Worm (Caenorhabditis elegans) whole organism, L1 larva: Measurements from ENCODE around the gene ZC53.1.

Experiments
- C04F5.9 ChIP-seq: sonication (generic microtip); optimal IDR thresholded peaks from 2 replicates; lab custom pipeline; 2016; ENCODE audit warnings: missing genetic modification characterization, missing compliant biosample characterization
- C16A3.4 ChIP-seq: fragments of 150-350 bp; optimal IDR thresholded peaks from 2 replicates; lab custom pipeline; 2014; ENCODE audit warnings: missing biosample characterization, missing genetic modification characterization
- Y116A8C.19 ChIP-seq: sonication (generic microtip); optimal IDR thresholded peaks from 2 replicates; lab custom pipeline; 2016; ENCODE audit warnings: missing compliant biosample characterization, missing genetic modification characterization, borderline replicate concordance
- aha-1 ChIP-seq: fragments of 150-350 bp; optimal IDR thresholded peaks from 2 replicates; lab custom pipeline; 2014; ENCODE audit warnings: missing biosample characterization, missing genetic modification characterization
- aly-2 ChIP-seq: fragments of 150-350 bp; optimal IDR thresholded peaks from 2 replicates; lab custom pipeline; 2014; ENCODE audit warnings: missing biosample characterization, missing genetic modification characterization
- ama-1 ChIP-seq: fragments of 150-350 bp; optimal IDR thresholded peaks from 2 replicates; lab custom pipeline; 2014
- blmp-1 ChIP-seq: fragments of 150-350 bp; optimal IDR thresholded peaks from 2 replicates; lab custom pipeline; 2014; ENCODE audit warnings: missing biosample characterization, missing genetic modification characterization
- ceh-82 ChIP-seq, 3 experiments: fragments of 150-350 bp in 1 of 3; sonication (generic microtip) in 2 of 3; optimal IDR thresholded peaks; 2 replicates each; lab custom pipeline; 2014 to 2017; ENCODE audit warnings: missing biosample characterization in 3 of 3, missing genetic modification characterization in 3 of 3
- ceh-88 ChIP-seq: fragments of 200-800 bp; sonication (Bioruptor generic); IDR thresholded peaks from 2 replicates; pipeline ENCODE4 v1.3.6; 2022; ENCODE audit warnings: missing genetic modification characterization, missing compliant biosample characterization
- ceh-90 ChIP-seq: sonication (generic microtip); optimal IDR thresholded peaks from 2 replicates; lab custom pipeline; 2016; ENCODE audit warnings: missing genetic modification characterization, missing compliant biosample characterization
- ces-1 ChIP-seq: fragments of 150-350 bp; optimal IDR thresholded peaks from 2 replicates; lab custom pipeline; 2014; ENCODE audit warnings: missing biosample characterization, missing genetic modification reagents, missing genetic modification characterization
- dpl-1 ChIP-seq, 3 experiments: fragments of 150-350 bp in 2 of 3; sonication (generic microtip) in 1 of 3; optimal IDR thresholded peaks; 2 replicates each; lab custom pipeline; 2014 to 2017; ENCODE audit warnings: missing biosample characterization in 3 of 3, missing genetic modification characterization in 3 of 3, missing genetic modification reagents in 3 of 3
- efl-3 ChIP-seq: fragments of 200-800 bp; sonication (Bioruptor generic); optimal IDR thresholded peaks from 2 replicates; lab custom pipeline; 2018; ENCODE audit warnings: mild to moderate bottlenecking, missing genetic modification characterization, missing compliant biosample characterization
- egl-13 ChIP-seq: sonication (generic microtip); optimal IDR thresholded peaks from 2 replicates; lab custom pipeline; 2016; ENCODE audit warnings: missing genotype, missing genetic modification reagents, missing genetic modification characterization, missing compliant biosample characterization
- egl-27 ChIP-seq, 2 experiments: fragments of 150-350 bp in 1 of 2; sonication (generic microtip); optimal IDR thresholded peaks; 3 replicates each; lab custom pipeline; 2017 to 2018; ENCODE audit warnings: missing biosample characterization in 2 of 2, missing genetic modification characterization in 2 of 2, missing genetic modification reagents in 2 of 2
- elt-3 ChIP-seq, 6 experiments: fragments of 150-350 bp in 1 of 6; sonication (generic microtip); optimal IDR thresholded peaks; 2 replicates each; lab custom pipeline; 2017 to 2018; ENCODE audit warnings: missing biosample characterization in 6 of 6, missing genetic modification characterization in 6 of 6, inconsistent platforms in 1 of 6
- fkh-10 ChIP-seq: sonication (generic microtip); optimal IDR thresholded peaks from 2 replicates; lab custom pipeline; 2017; ENCODE audit warnings: missing biosample characterization, missing genetic modification reagents, missing genetic modification characterization
- fkh-4 ChIP-seq: sonication (generic microtip); optimal IDR thresholded peaks from 2 replicates; lab custom pipeline; 2016; ENCODE audit warnings: missing compliant biosample characterization, missing genetic modification characterization, borderline replicate concordance
- fkh-8 ChIP-seq: sonication (generic microtip); optimal IDR thresholded peaks from 2 replicates; lab custom pipeline; 2016; ENCODE audit warnings: mild to moderate bottlenecking, missing genetic modification characterization, missing compliant biosample characterization
- fos-1 ChIP-seq: fragments of 150-350 bp; optimal IDR thresholded peaks from 2 replicates; lab custom pipeline; 2014; ENCODE audit warnings: missing biosample characterization, missing genetic modification characterization
- hlh-17 ChIP-seq: fragments of 200-800 bp; sonication (Bioruptor generic); optimal IDR thresholded peaks from 2 replicates; lab custom pipeline; 2018; ENCODE audit warnings: missing genetic modification characterization, mild to moderate bottlenecking, missing compliant biosample characterization, moderate library complexity, borderline replicate concordance
- hlh-4 ChIP-seq: sonication (generic microtip); optimal IDR thresholded peaks from 2 replicates; lab custom pipeline; 2016; ENCODE audit warnings: mild to moderate bottlenecking, missing genetic modification characterization, missing compliant biosample characterization
- irx-1 ChIP-seq: sonication (generic microtip); optimal IDR thresholded peaks from 2 replicates; lab custom pipeline; 2016; ENCODE audit warnings: missing genetic modification characterization, missing compliant biosample characterization
- jun-1 ChIP-seq: fragments of 150-350 bp; optimal IDR thresholded peaks from 2 replicates; lab custom pipeline; 2014; ENCODE audit warnings: missing biosample characterization, missing genetic modification reagents, missing genetic modification characterization
- lin-14 ChIP-seq: fragments of 200-800 bp; sonication (Bioruptor generic); optimal IDR thresholded peaks from 2 replicates; lab custom pipeline; 2018; ENCODE audit warnings: mild to moderate bottlenecking, missing genetic modification characterization, moderate library complexity, missing compliant biosample characterization
- lin-35 ChIP-seq, 2 experiments: fragments of 150-350 bp; optimal IDR thresholded peaks; 2 replicates each; lab custom pipeline; 2014; ENCODE audit warnings: missing biosample characterization in 2 of 2, missing genetic modification characterization in 2 of 2, missing genetic modification reagents in 2 of 2
- lin-39 ChIP-seq: fragments of 150-350 bp; optimal IDR thresholded peaks from 2 replicates; lab custom pipeline; 2014; ENCODE audit warnings: missing biosample characterization, missing genetic modification reagents, missing genetic modification characterization
- lir-3 ChIP-seq: sonication (generic microtip); optimal IDR thresholded peaks from 2 replicates; lab custom pipeline; 2016; ENCODE audit warnings: mild to moderate bottlenecking, missing genetic modification characterization, moderate library complexity, missing compliant biosample characterization; ENCODE audit not compliant: poor library complexity
- mdl-1 ChIP-seq, 2 experiments: fragments of 150-350 bp; optimal IDR thresholded peaks; 2 replicates each; lab custom pipeline; 2014 to 2017; ENCODE audit warnings: missing biosample characterization in 2 of 2, missing genetic modification characterization in 2 of 2, inconsistent platforms in 1 of 2
- nhr-11 ChIP-seq: fragments of 150-350 bp; optimal IDR thresholded peaks from 2 replicates; lab custom pipeline; 2014; ENCODE audit warnings: missing biosample characterization, missing genetic modification characterization
- nhr-20 ChIP-seq: sonication (generic microtip); optimal IDR thresholded peaks from 2 replicates; lab custom pipeline; 2016; ENCODE audit warnings: mild to moderate bottlenecking, missing genetic modification characterization, missing compliant biosample characterization
- nhr-28 ChIP-seq: fragments of 150-350 bp; optimal IDR thresholded peaks from 2 replicates; lab custom pipeline; 2014; ENCODE audit warnings: missing biosample characterization, missing genetic modification characterization
- nhr-47 ChIP-seq: sonication (generic microtip); optimal IDR thresholded peaks from 2 replicates; lab custom pipeline; 2016; ENCODE audit warnings: mild to moderate bottlenecking, missing genetic modification characterization, moderate library complexity, missing compliant biosample characterization
- nhr-71 ChIP-seq: sonication (generic microtip); optimal IDR thresholded peaks from 2 replicates; lab custom pipeline; 2016; ENCODE audit warnings: mild to moderate bottlenecking, missing genetic modification characterization, moderate library complexity, missing compliant biosample characterization
- nhr-77 ChIP-seq: fragments of 150-350 bp; optimal IDR thresholded peaks from 2 replicates; lab custom pipeline; 2014; ENCODE audit warnings: missing biosample characterization, missing genetic modification characterization
- nhr-84 ChIP-seq: sonication (generic microtip); optimal IDR thresholded peaks from 2 replicates; lab custom pipeline; 2017; ENCODE audit warnings: missing biosample characterization, missing genetic modification characterization
- pax-3 ChIP-seq: fragments of 200-800 bp; sonication (Bioruptor generic); optimal IDR thresholded peaks from 2 replicates; lab custom pipeline; 2018; ENCODE audit warnings: mild to moderate bottlenecking, missing genetic modification characterization, moderate library complexity, missing compliant biosample characterization
- rnt-1 ChIP-seq: sonication (generic microtip); optimal IDR thresholded peaks from 2 replicates; lab custom pipeline; 2016; ENCODE audit warnings: mild to moderate bottlenecking, missing genetic modification characterization, moderate library complexity, missing compliant biosample characterization
- skn-1 ChIP-seq: fragments of 150-350 bp; optimal IDR thresholded peaks from 2 replicates; lab custom pipeline; 2014; ENCODE audit warnings: missing biosample characterization, missing genetic modification characterization
- snpc-4 ChIP-seq: fragments of 150-350 bp; optimal IDR thresholded peaks from 2 replicates; lab custom pipeline; 2014; ENCODE audit warnings: missing biosample characterization, missing genetic modification characterization
- snu-23 ChIP-seq: sonication (generic microtip); optimal IDR thresholded peaks from 2 replicates; lab custom pipeline; 2016; ENCODE audit warnings: missing genetic modification characterization, missing compliant biosample characterization
- sox-4 ChIP-seq: sonication (generic microtip); optimal IDR thresholded peaks from 2 replicates; lab custom pipeline; 2016; ENCODE audit warnings: missing genetic modification characterization, missing compliant biosample characterization
- sup-37 ChIP-seq: fragments of 200-800 bp; sonication (Bioruptor generic); optimal IDR thresholded peaks from 2 replicates; lab custom pipeline; 2018; ENCODE audit warnings: mild to moderate bottlenecking, missing genetic modification characterization, missing compliant biosample characterization
- swsn-7 ChIP-seq: sonication (generic microtip); optimal IDR thresholded peaks from 2 replicates; lab custom pipeline; 2016; ENCODE audit warnings: missing genetic modification characterization, missing compliant biosample characterization
- tbx-2 ChIP-seq: sonication (generic microtip); optimal IDR thresholded peaks from 2 replicates; lab custom pipeline; 2016; ENCODE audit warnings: missing genetic modification characterization, missing compliant biosample characterization
- tlp-1 ChIP-seq: fragments of 150-350 bp; optimal IDR thresholded peaks from 2 replicates; lab custom pipeline; 2014; ENCODE audit warnings: missing biosample characterization, missing genetic modification characterization
- unc-130 ChIP-seq: fragments of 150-350 bp; optimal IDR thresholded peaks from 2 replicates; lab custom pipeline; 2017; ENCODE audit warnings: missing biosample characterization, missing genetic modification characterization, inconsistent platforms
- unc-98 ChIP-seq: fragments of 200-800 bp; sonication (Bioruptor generic); IDR thresholded peaks from 2 replicates; pipeline ENCODE4 v1.3.6; 2022; ENCODE audit warnings: missing genetic modification characterization, missing compliant biosample characterization
- vab-15 ChIP-seq: sonication (generic microtip); optimal IDR thresholded peaks from 2 replicates; lab custom pipeline; 2017; ENCODE audit warnings: missing genotype, mild to moderate bottlenecking, missing genetic modification characterization, missing compliant biosample characterization

Gene ZC53.1

ce11 chrX:1909353-1909752, 3.8 kb downstream of the ZC53.1 start (continued):
- TF ChIP-seq C04F5.9 (peak; percentile 23), egl-13 (tag; lab: Kevin White, UChicago) (peak; percentile 66), jun-1 (peak; percentile 90), nhr-11 (peak; percentile 76), hlh-4 (tag; lab: Kevin White, UChicago) (no peak), tlp-1 (tag; lab: Kevin White, UChicago) (no peak)

- peak; percentile 43 for TF ChIP-seq fkh-10 (GFP tag; lab: Kevin White, UChicago)
- no peak for TF ChIP-seq ceh-88
Measured at ce11 chrX:1907009-1907408, 6.1 kb downstream of the ZC53.1 start.

ce11 chrX:1901480-1901879, 11.7 kb downstream of the ZC53.1 start:
- TF ChIP-seq egl-13 (tag; lab: Kevin White, UChicago) (no peak), tbx-2 (tag; lab: Kevin White, UChicago) (no peak), fkh-4 (tag; lab: Kevin White, UChicago) (no peak), unc-98 (GFP tag; lab: Robert Waterston, UW) (no peak), lir-3 (tag; lab: Kevin White, UChicago) (no peak), elt-3 (tag; optimal IDR thresholded peaks at IDR 0.05; lab: Kevin White, UChicago) (no peak), dpl-1 (GFP tag; optimal IDR thresholded peaks at IDR 0.05; lab: Kevin White, UChicago) (no peak), egl-27 (tag; optimal IDR thresholded peaks at IDR 0.05; lab: Kevin White, UChicago) (no peak), swsn-7 (tag; lab: Kevin White, UChicago) (no peak), hlh-4 (tag; lab: Kevin White, UChicago) (no peak), snpc-4 (no peak), sox-4 (tag; lab: Kevin White, UChicago) (peak; percentile 42), nhr-28 (tag; lab: Kevin White, UChicago) (no peak), hlh-17 (GFP tag; lab: Kevin White, UChicago) (no peak), nhr-47 (tag; lab: Kevin White, UChicago) (peak; percentile 24), nhr-77 (tag; lab: Kevin White, UChicago) (no peak), efl-3 (GFP tag; lab: Kevin White, UChicago) (no peak), C04F5.9 (no peak), mdl-1 (tag; optimal IDR thresholded peaks at IDR 0.05; lab: Kevin White, UChicago) (no peak), Y116A8C.19 (tag; lab: Kevin White, UChicago) (no peak), snu-23 (GFP tag; lab: Kevin White, UChicago) (no peak), nhr-71 (tag; lab: Kevin White, UChicago) (peak; percentile 21), fos-1 (no peak), blmp-1 (tag; lab: Kevin White, UChicago) (no peak), lin-39 (no peak), nhr-20 (tag; lab: Kevin White, UChicago) (no peak), C16A3.4 (tag; lab: Kevin White, UChicago) (no peak), ceh-82 (tag; optimal IDR thresholded peaks at IDR 0.05; lab: Kevin White, UChicago) (no peak), rnt-1 (tag; lab: Kevin White, UChicago) (no peak), fkh-8 (tag; lab: Kevin White, UChicago) (peak; percentile 72), ces-1 (GFP tag; lab: Kevin White, UChicago) (no peak), irx-1 (tag; lab: Kevin White, UChicago) (no peak), vab-15 (tag; lab: Kevin White, UChicago) (no peak), lin-35 (GFP tag; optimal IDR thresholded peaks at IDR 0.05; lab: Kevin White, UChicago) (no peak), ama-1 (lab: Kevin White, UChicago) (no peak), aha-1 (tag; lab: Kevin White, UChicago) (no peak), pax-3 (tag; lab: Kevin White, UChicago) (peak; percentile 73), fkh-10 (GFP tag; lab: Kevin White, UChicago) (no peak), skn-1 (no peak), aly-2 (no peak), lin-14 (GFP tag; lab: Kevin White, UChicago) (no peak), ceh-90 (tag; lab: Kevin White, UChicago) (no peak), ceh-88 (no peak), unc-130 (tag; lab: Kevin White, UChicago) (no peak), nhr-84 (no peak), sup-37 (GFP tag; lab: Kevin White, UChicago) (no peak)
